Fruit fly (Drosophila melanogaster): ENCODE measurements around the gene CG7627.
A peak's percentile ranks its signal among the peaks of the same experiment; 100 is the strongest.

DNA sequence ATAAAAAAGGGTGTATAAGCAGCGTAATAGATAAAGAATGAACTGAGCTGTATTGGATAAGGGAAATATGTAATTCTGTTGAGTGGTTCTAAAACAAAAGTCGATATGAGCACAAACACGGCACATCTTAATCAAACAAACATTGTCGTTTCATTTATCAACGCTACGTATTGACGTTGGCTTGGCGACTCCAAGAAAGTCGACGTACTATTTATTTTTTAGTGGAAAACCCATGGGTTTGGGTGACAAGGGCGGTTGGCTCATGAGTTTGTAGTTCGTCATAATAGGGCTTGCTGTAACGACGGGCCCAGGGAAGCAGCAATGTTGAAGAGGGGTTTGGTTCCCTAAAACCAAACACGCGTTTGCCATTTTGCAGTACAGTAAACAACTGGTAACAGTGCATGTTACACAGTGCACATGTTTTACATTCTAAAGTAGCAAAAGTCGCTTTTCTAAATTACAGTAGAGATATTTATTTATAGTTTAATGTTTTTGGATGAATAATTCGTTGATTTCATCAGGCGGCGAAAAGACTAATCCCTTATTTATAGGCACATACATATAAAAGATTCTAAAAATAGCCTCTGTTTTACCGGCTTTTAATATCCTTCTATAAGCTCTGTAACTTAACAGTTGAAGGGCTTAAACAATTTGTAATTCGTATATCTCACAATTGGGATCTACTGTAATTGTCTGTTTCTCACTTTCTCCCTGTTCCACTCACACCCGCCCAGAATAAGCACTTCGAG lies 891 bp downstream of the CG7627 start:
- TF ChIP-seq Vsx2 (GFP tag; optimal IDR thresholded peaks at IDR 0.05; ENCODE audit: partially characterized antibody) (no peak), dsf (GFP tag; optimal IDR thresholded peaks at IDR 0.05; ENCODE audit: borderline replicate concordance) (no peak), usp (GFP tag; optimal IDR thresholded peaks at IDR 0.05) (no peak), foxo (GFP tag; optimal IDR thresholded peaks at IDR 0.05) (peak in 1 of 2 experiments; percentile 49), pan (optimal IDR thresholded peaks at IDR 0.05) (no peak)
